Worm (Caenorhabditis elegans): Measurements from ENCODE around the gene rpl-38.

ce11 chrV:15484537-15484936 is 27.4 kb upstream of the rpl-38 start, which contains the start of gene C06B8.3:
- TF ChIP-seq ama-1 (optimal IDR thresholded peaks at IDR 0.05) (no peak), pqm-1 (tag; optimal IDR thresholded peaks at IDR 0.05) (no peak), zag-1 (tag; optimal IDR thresholded peaks at IDR 0.05) (no peak), unc-130 (tag; optimal IDR thresholded peaks at IDR 0.05) (no peak), ztf-4 (tag; optimal IDR thresholded peaks at IDR 0.05) (no peak), isw-1 (GFP tag; IDR thresholded peaks at IDR 0.05) (no peak), blmp-1 (tag; optimal IDR thresholded peaks at IDR 0.05) (no peak), nhr-28 (tag; optimal IDR thresholded peaks at IDR 0.05) (no peak), irx-1 (tag; optimal IDR thresholded peaks at IDR 0.05) (no peak), lin-15B (tag; optimal IDR thresholded peaks at IDR 0.05) (no peak), nhr-77 (tag; optimal IDR thresholded peaks at IDR 0.05) (no peak)

Data from whole organism, L1 larva.